Fruit fly (Drosophila melanogaster) whole organism, adult: ENCODE data around the gene CG34309.
A peak's percentile ranks its signal among the peaks of the same experiment; 100 is the strongest.

Source experiments
- CG11617 ChIP-seq: fragments of 200-800 bp; sonication (Bioruptor generic); optimal IDR thresholded peaks from 2 replicates; lab custom pipeline; 2017; ENCODE audit warnings: mild to moderate bottlenecking, missing biosample characterization, missing genetic modification reagents, missing genetic modification characterization
- CG12768 ChIP-seq: fragments of 200-800 bp; sonication (Bioruptor generic); optimal IDR thresholded peaks from 2 replicates; lab custom pipeline; 2017; ENCODE audit warnings: missing biosample characterization, missing genetic modification characterization, mild to moderate bottlenecking, moderate library complexity, missing genetic modification reagents
- CG14711 ChIP-seq: fragments of 200-800 bp; sonication (Bioruptor generic); optimal IDR thresholded peaks from 2 replicates; lab custom pipeline; 2018; ENCODE audit warnings: missing biosample characterization, mild to moderate bottlenecking, missing genetic modification characterization, moderate library complexity
- CG1620 ChIP-seq: fragments of 200-800 bp; sonication (Bioruptor generic); optimal IDR thresholded peaks from 2 replicates; lab custom pipeline; 2016; ENCODE audit warnings: missing biosample characterization, missing genetic modification characterization
- CG33017 ChIP-seq: fragments of 200-800 bp; sonication (Bioruptor generic); optimal IDR thresholded peaks from 2 replicates; lab custom pipeline; 2018; ENCODE audit warnings: missing biosample characterization, mild to moderate bottlenecking, missing genetic modification characterization, moderate library complexity
- CG5204 ChIP-seq: fragments of 200-800 bp; sonication (Bioruptor generic); optimal IDR thresholded peaks from 2 replicates; lab custom pipeline; 2016; ENCODE audit warnings: missing biosample characterization, missing genetic modification characterization
- CG7045 ChIP-seq: fragments of 200-800 bp; sonication (Bioruptor generic); optimal IDR thresholded peaks from 2 replicates; lab custom pipeline; 2017; ENCODE audit warnings: missing biosample characterization, mild to moderate bottlenecking, missing genetic modification characterization
- CG7101 ChIP-seq: fragments of 200-800 bp; sonication (Bioruptor generic); optimal IDR thresholded peaks from 2 replicates; lab custom pipeline; 2018; ENCODE audit warnings: missing biosample characterization, mild to moderate bottlenecking, missing genetic modification characterization, moderate library complexity
- Clk ChIP-seq: fragments of 200-800 bp; sonication (Bioruptor generic); optimal IDR thresholded peaks from 2 replicates; lab custom pipeline; 2017; ENCODE audit warnings: missing biosample characterization, missing genetic modification characterization
- Crg-1 ChIP-seq: fragments of 200-800 bp; sonication (Bioruptor generic); optimal IDR thresholded peaks from 2 replicates; lab custom pipeline; 2016; ENCODE audit warnings: missing biosample characterization, missing genetic modification characterization
- Hr96 ChIP-seq: fragments of 200-800 bp; sonication (Bioruptor generic); optimal IDR thresholded peaks from 2 replicates; lab custom pipeline; 2016; ENCODE audit warnings: missing biosample characterization, missing genetic modification characterization
- Mnt ChIP-seq: fragments of 200-800 bp; sonication (Bioruptor generic); optimal IDR thresholded peaks from 2 replicates; lab custom pipeline; 2016; ENCODE audit warnings: missing biosample characterization, mild to moderate bottlenecking, missing genetic modification characterization
- bab1 ChIP-seq: fragments of 200-800 bp; sonication (Bioruptor generic); optimal IDR thresholded peaks from 3 replicates; lab custom pipeline; 2019; ENCODE audit warnings: missing biosample characterization, mild to moderate bottlenecking, missing genetic modification characterization, moderate library complexity
- cic ChIP-seq: fragments of 200-800 bp; sonication (Bioruptor generic); optimal IDR thresholded peaks from 2 replicates; lab custom pipeline; 2017; ENCODE audit warnings: missing biosample characterization, mild to moderate bottlenecking, missing genetic modification characterization, moderate library complexity
- cnc ChIP-seq, 2 experiments: fragments of >200 bp; optimal IDR thresholded peaks; 2 replicates each; lab custom pipeline; 2017
- kay ChIP-seq: fragments of 200-800 bp; sonication (Bioruptor generic); peaks from one replicate; lab custom pipeline; 2016; ENCODE audit warnings: missing biosample characterization, missing genetic modification characterization, borderline replicate concordance
- ovo ChIP-seq: fragments of 200-800 bp; sonication (Bioruptor generic); optimal IDR thresholded peaks from 2 replicates; lab custom pipeline; 2016; ENCODE audit warnings: missing biosample characterization, missing genetic modification characterization
- pad ChIP-seq: fragments of 200-800 bp; sonication (Bioruptor generic); optimal IDR thresholded peaks from 3 replicates; lab custom pipeline; 2017; ENCODE audit warnings: missing biosample characterization, missing genetic modification characterization, mild to moderate bottlenecking, moderate library complexity, missing genetic modification reagents
- tj ChIP-seq: fragments of 200-800 bp; sonication (Bioruptor generic); optimal IDR thresholded peaks from 3 replicates; lab custom pipeline; 2017; ENCODE audit warnings: missing biosample characterization, mild to moderate bottlenecking, missing genetic modification characterization, moderate library complexity
- toe ChIP-seq: fragments of 200-800 bp; sonication (Bioruptor generic); optimal IDR thresholded peaks from 2 replicates; lab custom pipeline; 2016; ENCODE audit warnings: missing biosample characterization, missing genetic modification characterization

The CG34309 gene

DNA sequence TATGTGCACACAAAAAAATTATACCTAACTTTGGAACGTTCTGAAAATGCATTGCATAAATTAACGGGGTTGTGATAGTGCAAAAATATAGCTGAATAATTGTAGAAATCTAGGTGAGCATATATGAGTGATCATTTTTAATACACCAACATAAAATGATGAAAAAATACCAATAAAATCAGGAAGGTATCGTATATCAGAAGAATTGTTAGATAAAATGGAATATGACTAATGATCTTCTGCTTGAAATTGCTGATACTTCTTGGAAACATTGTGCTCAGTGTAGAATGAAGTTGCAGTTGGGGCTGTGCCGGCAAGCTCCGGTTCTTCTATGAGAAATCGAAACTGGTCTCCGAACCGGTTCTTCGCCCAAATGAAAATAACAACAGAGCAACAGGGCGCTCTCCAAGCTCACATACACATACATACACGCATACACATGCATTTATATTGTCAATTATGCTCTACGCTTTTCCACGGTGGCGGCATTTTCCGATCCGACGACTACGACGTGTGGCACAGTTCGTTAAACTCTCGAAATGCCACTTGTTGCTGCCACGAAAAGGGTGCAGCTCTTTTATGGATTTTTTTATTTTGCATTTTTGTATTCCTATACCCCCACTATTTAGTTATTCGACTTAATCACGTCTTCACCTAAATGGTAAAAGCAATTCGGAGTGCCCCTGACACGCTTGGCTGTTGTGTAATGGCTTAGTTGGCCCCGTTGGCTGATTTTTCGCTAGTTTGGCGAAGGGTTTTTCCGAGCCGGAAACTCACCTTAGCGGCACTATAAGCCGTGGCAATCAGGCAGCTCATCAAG is 28.7 kb downstream of the CG34309 start:
- no peak for TF ChIP-seq toe (GFP tag; lab: Kevin White, UChicago)
- no peak for TF ChIP-seq cnc (optimal IDR thresholded peaks at IDR 0.05; lab: Kevin White, UChicago)
- TF ChIP-seq Hr96 (GFP tag; lab: Kevin White, UChicago) = peak; percentile 37
- TF ChIP-seq CG1620 (GFP tag; lab: Kevin White, UChicago) = peak; percentile 27
- peak; percentile 5 for TF ChIP-seq CG33017
- peak; percentile 79 for TF ChIP-seq bab1 (GFP tag; lab: Kevin White, UChicago)
- peak; percentile 68 for TF ChIP-seq CG7101 (tag; lab: Kevin White, UChicago)
- TF ChIP-seq Clk (GFP tag; lab: Kevin White, UChicago) = no peak
- peak; percentile 55 for TF ChIP-seq CG7045 (GFP tag; lab: Kevin White, UChicago)
- peak; percentile 64 for TF ChIP-seq Crg-1 (GFP tag; lab: Kevin White, UChicago)
- TF ChIP-seq CG5204 = peak; percentile 55
- TF ChIP-seq ovo (GFP tag; lab: Kevin White, UChicago) = peak; percentile 55
- no peak for TF ChIP-seq cic
- TF ChIP-seq Mnt = no peak
- TF ChIP-seq CG14711 (tag; lab: Kevin White, UChicago) = peak; percentile 63
- TF ChIP-seq kay = no peak
- peak; percentile 71 for TF ChIP-seq tj (GFP tag; lab: Kevin White, UChicago)
- TF ChIP-seq CG12768 (GFP tag; lab: Kevin White, UChicago) = no peak
- TF ChIP-seq pad (GFP tag; lab: Kevin White, UChicago) = peak; percentile 38
- TF ChIP-seq CG11617 (GFP tag; lab: Kevin White, UChicago) = peak; percentile 71

DNA sequence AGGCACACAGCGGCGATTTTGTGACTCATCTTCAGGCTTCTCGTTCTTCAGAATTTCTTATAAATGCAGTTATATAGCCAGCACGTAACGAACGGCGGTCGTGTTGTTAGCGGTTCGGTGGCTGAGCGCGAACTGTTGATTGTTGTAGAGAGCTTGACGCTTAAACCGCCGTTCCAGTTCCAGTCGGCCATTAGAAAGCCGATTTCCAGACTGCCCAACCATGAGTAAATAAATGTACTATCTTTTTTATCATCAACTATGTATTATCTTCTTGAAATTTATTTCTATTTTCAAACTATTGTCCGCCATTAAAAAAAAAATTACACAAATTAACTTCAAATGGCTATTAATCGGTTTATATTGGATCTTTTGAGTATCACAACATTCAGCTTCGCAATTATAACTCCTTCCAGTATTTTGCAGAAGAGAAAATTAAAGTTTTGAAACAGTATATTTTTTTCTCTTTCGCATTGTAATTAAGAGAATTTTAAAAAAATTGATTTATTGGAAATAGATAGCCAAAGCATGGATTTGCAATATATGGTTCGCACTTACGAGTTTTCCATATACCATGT is 29.4 kb downstream of the CG34309 start, which contains the start of gene GILT1:
Gene GILT1, minus strand, starts transcription at position 141 of the 575 bp plus-strand sequence.
- TF ChIP-seq Crg-1 (GFP tag; lab: Kevin White, UChicago) = no peak
- no peak for TF ChIP-seq CG14711 (tag; lab: Kevin White, UChicago)
- TF ChIP-seq Clk (GFP tag; lab: Kevin White, UChicago) = no peak
- TF ChIP-seq Mnt = peak; percentile 43
- TF ChIP-seq CG12768 (GFP tag; lab: Kevin White, UChicago) = no peak
- TF ChIP-seq tj (GFP tag; lab: Kevin White, UChicago) = peak; percentile 1
- no peak for TF ChIP-seq toe (GFP tag; lab: Kevin White, UChicago)
- no peak for TF ChIP-seq CG11617 (GFP tag; lab: Kevin White, UChicago)
- no peak for TF ChIP-seq CG33017
- no peak for TF ChIP-seq Hr96 (GFP tag; lab: Kevin White, UChicago)
- peak; percentile 39 for TF ChIP-seq bab1 (GFP tag; lab: Kevin White, UChicago)
- TF ChIP-seq cnc (optimal IDR thresholded peaks at IDR 0.05; lab: Kevin White, UChicago) = no peak
- peak; percentile 59 for TF ChIP-seq pad (GFP tag; lab: Kevin White, UChicago)
- peak; percentile 44 for TF ChIP-seq ovo (GFP tag; lab: Kevin White, UChicago)
- no peak for TF ChIP-seq CG5204
- TF ChIP-seq CG1620 (GFP tag; lab: Kevin White, UChicago) = no peak
- no peak for TF ChIP-seq CG7045 (GFP tag; lab: Kevin White, UChicago)
- TF ChIP-seq cic = peak; percentile 22
- peak; percentile 12 for TF ChIP-seq CG7101 (tag; lab: Kevin White, UChicago)
- peak; percentile 69 for TF ChIP-seq kay

DNA sequence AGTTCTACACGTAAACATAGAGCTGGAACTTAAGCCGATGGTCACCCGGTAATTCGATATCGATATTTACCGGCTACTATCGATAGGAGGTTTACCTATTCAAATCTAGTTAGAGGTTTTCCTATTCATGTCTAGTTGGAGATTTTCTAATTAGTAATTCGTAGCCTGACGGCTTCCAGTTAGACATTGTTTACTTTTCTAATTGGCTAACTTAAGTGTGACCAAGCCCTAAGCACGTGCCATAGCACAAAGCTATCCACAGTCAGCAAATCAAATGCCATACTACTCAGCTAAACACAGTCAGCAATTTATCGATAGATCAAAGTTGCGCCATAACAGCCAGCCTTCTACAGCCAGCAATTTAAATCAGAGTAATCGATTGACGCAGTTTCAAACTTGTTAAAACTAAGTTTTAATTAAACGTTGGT is 30.6 kb downstream of the CG34309 start, which contains the start of gene Dpm3:
Gene Dpm3, minus strand, starts transcription at position 20 of the 428 bp plus-strand sequence.
- TF ChIP-seq CG14711 (tag; lab: Kevin White, UChicago) (no peak), Crg-1 (GFP tag; lab: Kevin White, UChicago) (peak; percentile 21), kay (no peak), CG5204 (no peak), pad (GFP tag; lab: Kevin White, UChicago) (peak; percentile 15), CG7101 (tag; lab: Kevin White, UChicago) (no peak), toe (GFP tag; lab: Kevin White, UChicago) (peak; percentile 39), tj (GFP tag; lab: Kevin White, UChicago) (peak; percentile 20), Mnt (peak; percentile 11), bab1 (GFP tag; lab: Kevin White, UChicago) (peak; percentile 54), CG1620 (GFP tag; lab: Kevin White, UChicago) (peak; percentile 58)

DNA sequence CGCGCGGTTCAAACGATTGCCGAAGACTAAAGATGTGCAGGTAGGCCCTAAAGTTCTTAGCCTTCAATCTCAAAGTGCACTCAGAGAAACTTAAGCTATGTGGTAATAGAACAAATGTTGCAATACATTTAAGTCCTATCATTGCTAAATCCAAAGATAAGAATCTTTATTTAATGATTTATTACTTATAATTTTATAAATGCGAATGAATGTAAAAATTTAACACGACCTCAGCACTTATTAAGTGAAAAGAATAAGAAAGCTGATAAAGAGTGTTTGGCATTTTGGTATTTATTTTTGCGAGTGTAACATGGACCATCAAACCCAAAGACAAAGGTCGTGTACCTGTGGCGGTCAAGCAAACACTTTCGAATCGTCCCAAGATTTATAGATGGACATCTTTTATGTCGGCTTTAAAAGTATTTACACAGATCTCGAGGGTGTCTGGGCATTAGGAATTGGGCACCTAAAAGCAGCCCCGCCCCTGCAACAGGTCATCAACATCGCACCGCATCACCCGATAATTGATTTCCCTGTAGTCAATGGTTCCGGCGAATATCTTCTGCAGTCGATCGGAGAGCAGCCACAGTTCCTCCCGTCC is 32.5 kb downstream of the CG34309 start, which contains the start of gene yellow-e3:
Gene yellow-e3, minus strand, starts transcription at position 30 of the 601 bp plus-strand sequence.
- peak; percentile 1 for TF ChIP-seq kay
- TF ChIP-seq CG14711 (tag; lab: Kevin White, UChicago) = no peak

DNA sequence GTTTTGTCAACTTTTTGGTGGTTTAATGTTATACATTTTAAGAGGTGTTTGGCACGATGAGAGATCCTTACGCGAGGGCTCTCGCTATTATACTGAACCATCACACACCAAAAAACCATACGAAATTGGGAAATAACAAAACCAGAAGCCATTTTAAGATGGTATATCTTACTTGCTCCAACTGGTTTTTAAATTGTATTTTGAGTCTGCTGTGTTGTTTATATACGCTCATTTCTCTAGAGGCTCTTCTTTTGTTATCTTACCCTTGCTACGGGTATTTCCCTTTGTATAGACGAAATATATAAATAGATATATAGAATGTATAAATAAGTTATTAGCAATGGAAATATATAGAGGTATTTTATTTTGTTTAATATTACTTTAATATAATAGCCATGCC is 34.5 kb downstream of the CG34309 start, which contains the start of gene yellow-e2:
Gene yellow-e2, minus strand, starts transcription at position 101 of the 400 bp plus-strand sequence.
- no peak for TF ChIP-seq Mnt
- TF ChIP-seq CG7045 (GFP tag; lab: Kevin White, UChicago) = no peak
- TF ChIP-seq cnc (optimal IDR thresholded peaks at IDR 0.05; lab: Kevin White, UChicago) = no peak
- TF ChIP-seq Clk (GFP tag; lab: Kevin White, UChicago) = no peak
- no peak for TF ChIP-seq Hr96 (GFP tag; lab: Kevin White, UChicago)
- TF ChIP-seq CG7101 (tag; lab: Kevin White, UChicago) = no peak
- TF ChIP-seq bab1 (GFP tag; lab: Kevin White, UChicago) = no peak
- no peak for TF ChIP-seq ovo (GFP tag; lab: Kevin White, UChicago)
- TF ChIP-seq Crg-1 (GFP tag; lab: Kevin White, UChicago) = no peak
- TF ChIP-seq pad (GFP tag; lab: Kevin White, UChicago) = no peak
- no peak for TF ChIP-seq CG11617 (GFP tag; lab: Kevin White, UChicago)
- TF ChIP-seq CG1620 (GFP tag; lab: Kevin White, UChicago) = no peak
- no peak for TF ChIP-seq CG5204
- no peak for TF ChIP-seq CG33017
- TF ChIP-seq CG12768 (GFP tag; lab: Kevin White, UChicago) = no peak
- no peak for TF ChIP-seq tj (GFP tag; lab: Kevin White, UChicago)
- no peak for TF ChIP-seq cic
